Worm (Caenorhabditis elegans) whole organism, L1 larva: Measurements from ENCODE around the gene srxa-11.

Experiments used
- jun-1 ChIP-seq: fragments of 150-350 bp; optimal IDR thresholded peaks from 2 replicates; lab custom pipeline; 2014; ENCODE audit warnings: missing biosample characterization, missing genetic modification reagents, missing genetic modification characterization
- nhr-11 ChIP-seq: fragments of 150-350 bp; optimal IDR thresholded peaks from 2 replicates; lab custom pipeline; 2014; ENCODE audit warnings: missing biosample characterization, missing genetic modification characterization
- nhr-12 ChIP-seq: sonication (generic microtip); optimal IDR thresholded peaks from 2 replicates; lab custom pipeline; 2017; ENCODE audit warnings: missing biosample characterization, missing genetic modification characterization

DNA sequence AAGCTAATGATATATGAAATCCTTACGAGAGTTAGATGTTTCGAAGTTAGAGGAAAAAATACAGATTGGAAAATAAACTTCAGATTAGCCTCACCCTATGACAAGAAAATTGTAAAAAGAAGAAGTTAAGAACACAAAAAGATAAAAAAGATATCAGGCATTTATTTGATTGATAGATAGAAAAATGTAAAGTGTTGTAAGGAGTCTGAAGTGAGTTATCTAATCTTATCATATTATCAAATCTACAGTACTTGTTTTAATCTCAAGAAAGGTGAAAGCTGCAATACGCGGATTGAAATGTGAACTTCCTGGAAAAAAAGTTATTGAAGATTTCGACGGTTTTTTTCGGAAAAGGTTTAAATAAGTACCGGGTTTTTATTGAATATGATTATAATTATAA is 11.5 kb downstream of the srxa-11 start:
- TF ChIP-seq nhr-12 (tag; lab: Kevin White, UChicago) (no peak), nhr-11 (tag; lab: Kevin White, UChicago) (no peak), jun-1 (tag; lab: Kevin White, UChicago) (no peak)
